Worm (Caenorhabditis elegans) whole organism, young adult: ENCODE measurements around the gene F10A3.17.

Experiments used
- B0261.1 ChIP-seq: sonication (generic microtip); optimal IDR thresholded peaks from 2 replicates; lab custom pipeline; 2016; ENCODE audit warnings: mild to moderate bottlenecking, missing genetic modification characterization, moderate library complexity, missing compliant biosample characterization
- C06A6.2 ChIP-seq: fragments of 200-800 bp; sonication (Bioruptor generic); conservative IDR thresholded peaks from 2 replicates; pipeline ENCODE4 v1.3.6; 2022; ENCODE audit warnings: missing genetic modification characterization, missing compliant biosample characterization
- F22D6.2 ChIP-seq: sonication (generic microtip); optimal IDR thresholded peaks from 2 replicates; lab custom pipeline; 2016; ENCODE audit warnings: mild to moderate bottlenecking, missing genetic modification characterization, missing compliant biosample characterization
- F39B2.1 ChIP-seq: fragments of 200-800 bp; sonication (Bioruptor generic); IDR thresholded peaks from 2 replicates; pipeline ENCODE4 v1.3.6; 2022; ENCODE audit warnings: missing genetic modification reagents, missing genetic modification characterization, missing compliant biosample characterization
- F55B11.4 ChIP-seq: sonication (generic microtip); optimal IDR thresholded peaks from 2 replicates; lab custom pipeline; 2016; ENCODE audit warnings: missing compliant biosample characterization, missing genetic modification characterization, borderline replicate concordance; ENCODE audit not compliant: insufficient read depth
- T07F8.4 ChIP-seq: sonication (generic microtip); optimal IDR thresholded peaks from 2 replicates; lab custom pipeline; 2016; ENCODE audit warnings: mild to moderate bottlenecking, missing genetic modification characterization, moderate library complexity, missing compliant biosample characterization
- akir-1 ChIP-seq: fragments of 200-800 bp; sonication (Bioruptor generic); optimal IDR thresholded peaks from 2 replicates; lab custom pipeline; 2018; ENCODE audit warnings: mild to moderate bottlenecking, missing genetic modification characterization, moderate library complexity, missing compliant biosample characterization
- aptf-3 ChIP-seq: fragments of 200-800 bp; sonication (Bioruptor generic); IDR thresholded peaks from 2 replicates; pipeline ENCODE4 v1.3.6; 2022; ENCODE audit warnings: missing genetic modification characterization, missing compliant biosample characterization
- bed-2 ChIP-seq: fragments of 200-800 bp; sonication (Bioruptor generic); IDR thresholded peaks from 2 replicates; pipeline ENCODE4 v1.3.6; 2022; ENCODE audit warnings: missing genetic modification reagents, missing genetic modification characterization, missing compliant biosample characterization
- chd-7 ChIP-seq: sonication (generic microtip); optimal IDR thresholded peaks from 2 replicates; lab custom pipeline; 2016; ENCODE audit warnings: mild to moderate bottlenecking, missing genetic modification characterization, moderate library complexity, missing compliant biosample characterization
- dox-1 ChIP-seq: fragments of 200-800 bp; sonication (Bioruptor generic); IDR thresholded peaks from 2 replicates; pipeline ENCODE4 v1.3.6; 2022; ENCODE audit warnings: missing genetic modification reagents, missing genetic modification characterization, missing compliant biosample characterization
- efl-1 ChIP-seq: fragments of 150-350 bp; optimal IDR thresholded peaks from 2 replicates; lab custom pipeline; 2014; ENCODE audit warnings: missing biosample characterization, missing genetic modification reagents, missing genetic modification characterization
- egl-18 ChIP-seq: fragments of 200-800 bp; sonication (Bioruptor generic); IDR thresholded peaks from 2 replicates; pipeline ENCODE4 v1.3.6; 2022; ENCODE audit warnings: missing genetic modification reagents, missing genetic modification characterization, missing compliant biosample characterization
- hlh-26 ChIP-seq: fragments of 200-800 bp; sonication (Bioruptor generic); conservative IDR thresholded peaks from 2 replicates; pipeline ENCODE4 v1.3.6; 2022; ENCODE audit warnings: missing genetic modification reagents, missing genetic modification characterization, missing compliant biosample characterization
- hmg-1.2 ChIP-seq: fragments of 200-800 bp; sonication (Bioruptor generic); IDR thresholded peaks from 2 replicates; pipeline ENCODE4 v1.3.6; 2022; ENCODE audit warnings: missing genetic modification reagents, missing genetic modification characterization, missing compliant biosample characterization
- hsf-1 ChIP-seq: fragments of 200-800 bp; sonication (Bioruptor generic); IDR thresholded peaks from 2 replicates; pipeline ENCODE4 v1.3.6; 2022; ENCODE audit warnings: missing genetic modification reagents, missing genetic modification characterization, missing compliant biosample characterization
- lag-1 ChIP-seq: fragments of 200-800 bp; sonication (Bioruptor generic); IDR thresholded peaks from 2 replicates; pipeline ENCODE4 v1.3.6; 2022; ENCODE audit warnings: missing genetic modification reagents, missing genetic modification characterization, missing compliant biosample characterization
- lin-40 ChIP-seq: sonication (generic microtip); optimal IDR thresholded peaks from 2 replicates; lab custom pipeline; 2016; ENCODE audit warnings: missing genetic modification characterization, mild to moderate bottlenecking, missing compliant biosample characterization, missing genotype, missing genetic modification reagents
- lin-54 ChIP-seq: fragments of 200-800 bp; sonication (Bioruptor generic); optimal IDR thresholded peaks from 2 replicates; lab custom pipeline; 2018; ENCODE audit warnings: mild to moderate bottlenecking, missing genetic modification characterization, missing compliant biosample characterization
- lir-1 ChIP-seq: fragments of 200-800 bp; sonication (Bioruptor generic); conservative IDR thresholded peaks from 2 replicates; pipeline ENCODE4 v1.3.6; 2022; ENCODE audit warnings: missing genetic modification reagents, missing genetic modification characterization, missing compliant biosample characterization
- lsl-1 ChIP-seq: fragments of 200-800 bp; sonication (Bioruptor generic); optimal IDR thresholded peaks from 2 replicates; lab custom pipeline; 2018; ENCODE audit warnings: mild to moderate bottlenecking, missing genetic modification characterization, moderate library complexity, missing compliant biosample characterization
- lsy-27 ChIP-seq: sonication (generic microtip); optimal IDR thresholded peaks from 2 replicates; lab custom pipeline; 2017; ENCODE audit warnings: missing genetic modification characterization, mild to moderate bottlenecking, missing compliant biosample characterization, antibody characterized with exemption, missing genotype, borderline replicate concordance; ENCODE audit not compliant: insufficient read depth
- madf-6 ChIP-seq: fragments of 200-800 bp; sonication (Bioruptor generic); IDR thresholded peaks from 2 replicates; pipeline ENCODE4 v1.3.6; 2022; ENCODE audit warnings: missing genetic modification reagents, missing genetic modification characterization, missing compliant biosample characterization
- nfyb-1 ChIP-seq: fragments of 200-800 bp; sonication (Bioruptor generic); IDR thresholded peaks from 2 replicates; pipeline ENCODE4 v1.3.6; 2022; ENCODE audit warnings: missing genetic modification reagents, missing genetic modification characterization, missing compliant biosample characterization
- nhr-80 ChIP-seq: sonication (generic microtip); optimal IDR thresholded peaks from 2 replicates; lab custom pipeline; 2016; ENCODE audit warnings: missing genetic modification characterization, missing compliant biosample characterization
- pha-4 ChIP-seq: fragments of 150-350 bp; sonication (generic microtip); optimal IDR thresholded peaks from 2 replicates; lab custom pipeline; 2014; ENCODE audit warnings: missing biosample characterization, missing genetic modification reagents, missing genetic modification characterization
- rpc-1 ChIP-seq, 2 experiments: fragments of 150-350 bp in 1 of 2; sonication (generic microtip) in 1 of 2; optimal IDR thresholded peaks; 2 replicates each; lab custom pipeline; 2014 to 2018; ENCODE audit warnings: missing biosample characterization in 1 of 2, missing genetic modification characterization in 1 of 2, missing genetic modification reagents in 1 of 2, missing genotype in 1 of 2
- snpc-3.4 ChIP-seq: sonication (generic microtip); optimal IDR thresholded peaks from 2 replicates; lab custom pipeline; 2017; ENCODE audit warnings: missing genetic modification characterization, mild to moderate bottlenecking, missing compliant biosample characterization, antibody characterized with exemption, moderate library complexity, missing genotype, missing genetic modification reagents
- sptf-2 ChIP-seq: fragments of 200-800 bp; sonication (Bioruptor generic); optimal IDR thresholded peaks from 2 replicates; lab custom pipeline; 2018; ENCODE audit warnings: mild to moderate bottlenecking, missing genetic modification characterization, missing compliant biosample characterization
- tbx-9 ChIP-seq: sonication (generic microtip); optimal IDR thresholded peaks from 2 replicates; lab custom pipeline; 2016; ENCODE audit warnings: borderline replicate concordance, missing genetic modification characterization, inconsistent platforms, missing compliant biosample characterization
- zfh-2 ChIP-seq: fragments of 200-800 bp; sonication (Bioruptor generic); conservative IDR thresholded peaks from 2 replicates; pipeline ENCODE4 v1.3.6; 2022; ENCODE audit warnings: missing genetic modification reagents, missing genetic modification characterization, missing compliant biosample characterization

Gene F10A3.17

ce11 chrV:16174109-16174508 is 14.6 kb upstream of the F10A3.17 start:
- TF ChIP-seq lin-40 (tag; lab: Kevin White, UChicago) (no peak), lir-1 (GFP tag; lab: Robert Waterston, UW) (no peak), snpc-3.4 (no peak), lsy-27 (tag; lab: Kevin White, UChicago) (no peak), lag-1 (GFP tag; lab: Robert Waterston, UW) (no peak), F55B11.4 (tag; lab: Kevin White, UChicago) (no peak)

ce11 chrV:16171721-16172120 is 12.2 kb upstream of the F10A3.17 start, which contains the start of gene K05D4.9:
K05D4.9 (minus strand) TSS chrV:16171821.
- no peak for TF ChIP-seq lsl-1 (GFP tag; lab: Kevin White, UChicago)
- no peak for TF ChIP-seq egl-18 (GFP tag; lab: Robert Waterston, UW)
- TF ChIP-seq nfyb-1 (GFP tag; lab: Robert Waterston, UW): no peak
- no peak for TF ChIP-seq B0261.1 (tag; lab: Kevin White, UChicago)
- no peak for TF ChIP-seq C06A6.2 (GFP tag; lab: Robert Waterston, UW)
- no peak for TF ChIP-seq sptf-2 (GFP tag; lab: Kevin White, UChicago)
- no peak for TF ChIP-seq nhr-80 (tag; lab: Kevin White, UChicago)
- TF ChIP-seq rpc-1 (optimal IDR thresholded peaks at IDR 0.05; lab: Kevin White, UChicago): no peak
- no peak for TF ChIP-seq rpc-1 (tag; optimal IDR thresholded peaks at IDR 0.05; lab: Kevin White, UChicago)
- TF ChIP-seq F22D6.2 (tag; lab: Kevin White, UChicago): no peak
- TF ChIP-seq T07F8.4: no peak
- no peak for TF ChIP-seq F39B2.1 (GFP tag; lab: Robert Waterston, UW)
- no peak for TF ChIP-seq akir-1
- TF ChIP-seq hmg-1.2 (GFP tag; lab: Robert Waterston, UW): no peak
- TF ChIP-seq pha-4 (tag; lab: Kevin White, UChicago): no peak

ce11 chrV:16169026-16169425 is 9.5 kb upstream of the F10A3.17 start, which contains the start of gene str-111:
str-111 (minus strand) TSS chrV:16169126.
- TF ChIP-seq hlh-26 (GFP tag; lab: Robert Waterston, UW) (no peak), efl-1 (GFP tag; lab: Kevin White, UChicago) (no peak), hsf-1 (GFP tag; lab: Robert Waterston, UW) (no peak), aptf-3 (GFP tag; lab: Robert Waterston, UW) (no peak), tbx-9 (no peak), F55B11.4 (tag; lab: Kevin White, UChicago) (no peak)

- no peak for TF ChIP-seq chd-7 (tag; lab: Kevin White, UChicago)
- TF ChIP-seq, all 124 proteins: peak for 0
Observed at ce11 chrV:16165936-16166335, 6.4 kb upstream of the F10A3.17 start, which contains the start of gene str-108. str-108 (plus strand) TSS chrV:16166236.

ce11 chrV:16163719-16164118 is 4.2 kb upstream of the F10A3.17 start, which contains the start of gene F10A3.12:
F10A3.12 (plus strand) TSS chrV:16164019.
- TF ChIP-seq dox-1 (GFP tag; lab: Robert Waterston, UW) (no peak), bed-2 (GFP tag; lab: Robert Waterston, UW) (no peak), madf-6 (no peak), lin-54 (no peak), zfh-2 (no peak)
- TF ChIP-seq, all 124 proteins: peak for 0
